Fruit fly (Drosophila melanogaster) whole organism, adult: ENCODE measurements around the gene CG31792.

Experiments used
- CG11617 ChIP-seq: fragments of 200-800 bp; sonication (Bioruptor generic); optimal IDR thresholded peaks from 2 replicates; lab custom pipeline; 2017; ENCODE audit warnings: mild to moderate bottlenecking, missing biosample characterization, missing genetic modification reagents, missing genetic modification characterization
- CG1620 ChIP-seq: fragments of 200-800 bp; sonication (Bioruptor generic); optimal IDR thresholded peaks from 2 replicates; lab custom pipeline; 2016; ENCODE audit warnings: missing biosample characterization, missing genetic modification characterization
- CG5204 ChIP-seq: fragments of 200-800 bp; sonication (Bioruptor generic); optimal IDR thresholded peaks from 2 replicates; lab custom pipeline; 2016; ENCODE audit warnings: missing biosample characterization, missing genetic modification characterization
- CG7045 ChIP-seq: fragments of 200-800 bp; sonication (Bioruptor generic); optimal IDR thresholded peaks from 2 replicates; lab custom pipeline; 2017; ENCODE audit warnings: missing biosample characterization, mild to moderate bottlenecking, missing genetic modification characterization
- CG7101 ChIP-seq: fragments of 200-800 bp; sonication (Bioruptor generic); optimal IDR thresholded peaks from 2 replicates; lab custom pipeline; 2018; ENCODE audit warnings: missing biosample characterization, mild to moderate bottlenecking, missing genetic modification characterization, moderate library complexity
- Crg-1 ChIP-seq: fragments of 200-800 bp; sonication (Bioruptor generic); optimal IDR thresholded peaks from 2 replicates; lab custom pipeline; 2016; ENCODE audit warnings: missing biosample characterization, missing genetic modification characterization
- Hr96 ChIP-seq: fragments of 200-800 bp; sonication (Bioruptor generic); optimal IDR thresholded peaks from 2 replicates; lab custom pipeline; 2016; ENCODE audit warnings: missing biosample characterization, missing genetic modification characterization
- bab1 ChIP-seq: fragments of 200-800 bp; sonication (Bioruptor generic); optimal IDR thresholded peaks from 3 replicates; lab custom pipeline; 2019; ENCODE audit warnings: missing biosample characterization, mild to moderate bottlenecking, missing genetic modification characterization, moderate library complexity
- cnc ChIP-seq, 2 experiments: fragments of >200 bp; optimal IDR thresholded peaks; 2 replicates each; lab custom pipeline; 2017
- kay ChIP-seq: fragments of 200-800 bp; sonication (Bioruptor generic); peaks from one replicate; lab custom pipeline; 2016; ENCODE audit warnings: missing biosample characterization, missing genetic modification characterization, borderline replicate concordance
- tj ChIP-seq: fragments of 200-800 bp; sonication (Bioruptor generic); optimal IDR thresholded peaks from 3 replicates; lab custom pipeline; 2017; ENCODE audit warnings: missing biosample characterization, mild to moderate bottlenecking, missing genetic modification characterization, moderate library complexity
- toe ChIP-seq: fragments of 200-800 bp; sonication (Bioruptor generic); optimal IDR thresholded peaks from 2 replicates; lab custom pipeline; 2016; ENCODE audit warnings: missing biosample characterization, missing genetic modification characterization

DNA sequence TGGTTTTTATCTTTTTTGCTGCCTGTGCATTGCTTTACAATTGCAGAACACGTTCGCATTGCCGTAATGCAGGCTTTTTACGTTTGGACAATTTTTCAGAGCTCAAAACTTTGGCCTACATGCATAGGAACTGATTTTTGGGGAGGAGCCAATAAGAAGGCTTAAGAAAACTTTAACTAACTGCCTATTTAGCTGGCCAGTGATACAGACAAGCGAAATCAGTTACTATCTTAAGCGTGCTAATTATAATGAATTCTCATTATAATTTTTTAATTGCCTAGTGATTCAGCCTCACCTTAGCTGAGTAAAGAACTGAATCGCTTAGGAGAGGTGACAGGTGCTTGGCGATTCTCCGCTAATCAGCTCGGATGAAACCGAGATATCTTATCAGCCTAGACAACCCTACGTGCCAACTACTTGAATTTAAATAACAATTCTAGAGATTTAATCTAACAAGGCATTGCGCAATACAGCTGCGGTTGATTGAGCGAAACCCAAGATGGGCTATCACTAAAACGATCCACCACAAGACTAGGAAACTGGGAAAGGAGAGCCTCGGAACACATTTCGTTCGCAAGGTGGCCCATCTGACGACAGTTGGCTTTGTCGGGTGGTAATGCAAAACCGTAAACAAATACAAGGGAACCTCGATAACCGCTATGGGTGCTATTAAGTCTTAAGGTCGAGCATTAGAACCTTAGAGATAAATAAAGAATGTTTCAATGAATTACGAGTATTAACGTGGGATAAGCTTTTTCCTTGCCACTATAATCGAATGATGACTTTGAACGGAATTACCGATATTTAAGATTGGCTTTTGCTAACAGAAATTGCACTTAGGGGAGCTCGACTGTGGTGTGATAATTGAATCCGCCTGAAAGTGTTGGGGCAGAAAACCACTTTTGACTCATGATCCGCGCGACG, 11.8 kb upstream of the CG31792 start:
- TF ChIP-seq CG5204 (GFP tag; lab: Kevin White, UChicago), result no peak
- no peak for TF ChIP-seq cnc (optimal IDR thresholded peaks at IDR 0.05; lab: Kevin White, UChicago)
- peak; percentile 53 for TF ChIP-seq CG7045 (GFP tag; lab: Kevin White, UChicago)
- no peak for TF ChIP-seq Crg-1 (GFP tag; lab: Kevin White, UChicago)
- TF ChIP-seq CG11617 (GFP tag; lab: Kevin White, UChicago), result peak; percentile 21
- TF ChIP-seq bab1, result peak; percentile 20
- no peak for TF ChIP-seq toe (GFP tag; lab: Kevin White, UChicago)
- TF ChIP-seq kay (GFP tag; lab: Kevin White, UChicago), result peak; percentile 91
- TF ChIP-seq Hr96 (GFP tag; lab: Kevin White, UChicago), result peak; percentile 54
- no peak for TF ChIP-seq CG1620 (GFP tag; lab: Kevin White, UChicago)
- peak; percentile 56 for TF ChIP-seq CG7101 (tag; lab: Kevin White, UChicago)
- peak; percentile 10 for TF ChIP-seq tj (GFP tag; lab: Kevin White, UChicago)
